Worm (Caenorhabditis elegans) whole organism, L4/young adult: ENCODE results near the gene F56H11.2.

Source experiments
- W03F9.2 ChIP-seq: fragments of 150-350 bp; optimal IDR thresholded peaks from 2 replicates; lab custom pipeline; 2014; ENCODE audit warnings: missing biosample characterization, missing genetic modification characterization
- dao-5 ChIP-seq: sonication (generic microtip); optimal IDR thresholded peaks from 2 replicates; lab custom pipeline; 2016; ENCODE audit warnings: missing genotype, missing genetic modification characterization, moderate library complexity, missing compliant biosample characterization
- him-1 ChIP-seq: sonication (generic microtip); optimal IDR thresholded peaks from 2 replicates; lab custom pipeline; 2016; ENCODE audit warnings: missing genotype, missing genetic modification reagents, missing genetic modification characterization, missing compliant biosample characterization

DNA sequence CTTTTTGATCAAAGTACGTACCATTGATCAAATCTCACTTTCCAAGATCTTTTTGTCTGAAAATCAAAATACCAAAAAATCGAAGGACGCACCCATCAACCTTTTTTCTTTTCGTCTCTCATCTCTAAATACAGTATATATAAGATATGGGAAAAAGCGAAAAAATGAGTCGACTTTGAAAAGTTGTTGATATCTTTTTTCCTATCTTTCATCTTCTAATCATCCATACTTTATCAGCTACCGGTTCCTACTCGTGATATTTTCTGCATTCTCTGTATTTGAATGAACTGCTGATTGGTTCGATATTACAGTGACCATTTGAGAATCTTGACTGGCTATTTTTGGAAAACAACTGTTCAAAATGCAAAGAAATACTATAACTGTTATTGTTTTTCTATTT is 16.1 kb downstream of the F56H11.2 start, which contains the start of gene C33A12.19:
- TF ChIP-seq dao-5 (no peak), W03F9.2 (no peak), him-1 (tag; lab: Kevin White, UChicago) (no peak)
